Fruit fly (Drosophila melanogaster) whole organism, embryonic: ENCODE results near the gene Ero1L.

Experiments used
- Adf1 ChIP-seq: fragments of 200-800 bp; sonication (Bioruptor generic); IDR thresholded peaks from 2 replicates; pipeline ENCODE4 v1.3.6; 2022; ENCODE audit warnings: missing biosample characterization, missing genetic modification characterization
- BtbVII ChIP-seq: fragments of 200-800 bp; sonication (Bioruptor generic); optimal IDR thresholded peaks from 3 replicates; lab custom pipeline; 2017; ENCODE audit warnings: missing biosample characterization, mild to moderate bottlenecking, missing genetic modification characterization
- CG10267 ChIP-seq: fragments of 200-800 bp; sonication (Bioruptor generic); optimal IDR thresholded peaks from 2 replicates; lab custom pipeline; 2018; ENCODE audit warnings: missing biosample characterization, mild to moderate bottlenecking, missing genetic modification characterization, moderate library complexity
- CG10543 ChIP-seq: fragments of 200-800 bp; sonication (Bioruptor generic); optimal IDR thresholded peaks from 3 replicates; lab custom pipeline; 2017; ENCODE audit warnings: missing biosample characterization, mild to moderate bottlenecking, missing genetic modification characterization, moderate library complexity
- CG12219 ChIP-seq: fragments of 200-800 bp; sonication (Bioruptor generic); optimal IDR thresholded peaks from 3 replicates; lab custom pipeline; 2018; ENCODE audit warnings: missing biosample characterization, mild to moderate bottlenecking, missing genetic modification characterization
- CG14014 ChIP-seq: fragments of 200-800 bp; sonication (Bioruptor generic); IDR thresholded peaks from 2 replicates; pipeline ENCODE4 v1.3.6; 2022; ENCODE audit warnings: missing biosample characterization, missing genetic modification characterization
- CG1602 ChIP-seq: fragments of 200-800 bp; sonication (Bioruptor generic); optimal IDR thresholded peaks from 3 replicates; lab custom pipeline; 2016; ENCODE audit warnings: missing biosample characterization, missing genetic modification characterization
- CG17359 ChIP-seq: fragments of 200-800 bp; sonication (Bioruptor generic); optimal IDR thresholded peaks from 3 replicates; lab custom pipeline; 2018; ENCODE audit warnings: missing biosample characterization, mild to moderate bottlenecking, missing genetic modification characterization, moderate library complexity
- CG17802 ChIP-seq: fragments of 200-800 bp; sonication (Bioruptor generic); optimal IDR thresholded peaks from 2 replicates; lab custom pipeline; 2018; ENCODE audit warnings: missing biosample characterization, mild to moderate bottlenecking, missing genetic modification characterization, moderate library complexity
- CG17912 ChIP-seq: fragments of 200-800 bp; sonication (Bioruptor generic); optimal IDR thresholded peaks from 2 replicates; lab custom pipeline; 2018; ENCODE audit warnings: missing biosample characterization, mild to moderate bottlenecking, missing genetic modification characterization
- CG2202 ChIP-seq: fragments of 200-800 bp; sonication (Bioruptor generic); optimal IDR thresholded peaks from 2 replicates; lab custom pipeline; 2018; ENCODE audit warnings: missing biosample characterization, mild to moderate bottlenecking, missing genetic modification characterization
- CG2678 ChIP-seq: fragments of 200-800 bp; sonication (Bioruptor generic); optimal IDR thresholded peaks from 3 replicates; lab custom pipeline; 2019; ENCODE audit warnings: missing biosample characterization, mild to moderate bottlenecking, missing genetic modification characterization, moderate library complexity
- CG4424 ChIP-seq: fragments of 200-800 bp; sonication (Bioruptor generic); optimal IDR thresholded peaks from 3 replicates; lab custom pipeline; 2016; ENCODE audit warnings: missing biosample characterization, missing genetic modification characterization
- CG8388 ChIP-seq: fragments of 200-800 bp; sonication (Bioruptor generic); optimal IDR thresholded peaks from 2 replicates; lab custom pipeline; 2019; ENCODE audit warnings: missing biosample characterization, mild to moderate bottlenecking, missing genetic modification characterization, moderate library complexity
- CG9797 ChIP-seq: fragments of 200-800 bp; sonication (Bioruptor generic); optimal IDR thresholded peaks from 3 replicates; lab custom pipeline; 2018; ENCODE audit warnings: missing biosample characterization, mild to moderate bottlenecking, missing genetic modification characterization
- CG9817 ChIP-seq: fragments of 200-800 bp; sonication (Bioruptor generic); optimal IDR thresholded peaks from 2 replicates; lab custom pipeline; 2018; ENCODE audit warnings: missing biosample characterization, mild to moderate bottlenecking, missing genetic modification characterization, moderate library complexity
- CTCF ChIP-seq: fragments of 200-800 bp; sonication (Bioruptor generic); optimal IDR thresholded peaks from 2 replicates; lab custom pipeline; 2017; ENCODE audit warnings: missing biosample characterization, mild to moderate bottlenecking, missing genetic modification characterization, moderate library complexity
- Fer2 ChIP-seq: fragments of 200-800 bp; sonication (Bioruptor generic); optimal IDR thresholded peaks from 2 replicates; lab custom pipeline; 2018; ENCODE audit warnings: missing biosample characterization, mild to moderate bottlenecking, missing genetic modification characterization, moderate library complexity
- Gug ChIP-seq: fragments of 200-800 bp; sonication (Bioruptor generic); IDR thresholded peaks from 4 replicates; pipeline ENCODE4 v1.3.6; 2022; ENCODE audit warnings: missing biosample characterization, missing genetic modification characterization
- HLHmδ ChIP-seq: fragments of 200-800 bp; sonication (Bioruptor generic); optimal IDR thresholded peaks from 2 replicates; lab custom pipeline; 2018; ENCODE audit warnings: missing biosample characterization, mild to moderate bottlenecking, missing genetic modification characterization, moderate library complexity
- Hmr ChIP-seq: fragments of 200-800 bp; sonication (Bioruptor generic); optimal IDR thresholded peaks from 3 replicates; lab custom pipeline; 2017; ENCODE audit warnings: mild to moderate bottlenecking, missing biosample characterization, missing genetic modification reagents, missing genetic modification characterization
- Meics ChIP-seq: fragments of 200-800 bp; sonication (Bioruptor generic); optimal IDR thresholded peaks from 2 replicates; lab custom pipeline; 2017; ENCODE audit warnings: missing biosample characterization, mild to moderate bottlenecking, missing genetic modification characterization
- Mes4 ChIP-seq: fragments of 200-800 bp; sonication (Bioruptor generic); optimal IDR thresholded peaks from 2 replicates; lab custom pipeline; 2016; ENCODE audit warnings: missing biosample characterization, missing genetic modification characterization
- NK7.1 ChIP-seq: fragments of 200-800 bp; sonication (Bioruptor generic); optimal IDR thresholded peaks from 3 replicates; lab custom pipeline; 2016; ENCODE audit warnings: missing biosample characterization, missing genetic modification characterization
- Pdp1 ChIP-seq, 2 experiments: fragments of 200-800 bp; sonication (Bioruptor generic); optimal IDR thresholded peaks; 3 replicates each; lab custom pipeline; 2016; ENCODE audit warnings: missing biosample characterization in 2 of 2, missing genetic modification characterization in 2 of 2, mild to moderate bottlenecking in 1 of 2, moderate library complexity in 1 of 2
- Rfx ChIP-seq: fragments of 200-800 bp; sonication (Bioruptor generic); IDR thresholded peaks from 2 replicates; pipeline ENCODE4 v1.3.6; 2022; ENCODE audit warnings: missing biosample characterization, missing genetic modification characterization
- Rx ChIP-seq: fragments of 200-800 bp; sonication (Bioruptor generic); IDR thresholded peaks from 2 replicates; pipeline ENCODE4 v1.3.6; 2022; ENCODE audit warnings: missing biosample characterization, missing genetic modification characterization
- Six4 ChIP-seq: fragments of 200-800 bp; sonication (Bioruptor generic); optimal IDR thresholded peaks from 2 replicates; lab custom pipeline; 2016; ENCODE audit warnings: missing biosample characterization, missing genetic modification characterization
- Trl ChIP-seq, 3 experiments: fragments of >200 bp in 2 of 3; fragments of 200-800 bp in 1 of 3; sonication (Bioruptor generic) in 1 of 3; optimal IDR thresholded peaks; 2 replicates in 1 of 3; 3 replicates in 2 of 3; lab custom pipeline; 2016 to 2017; ENCODE audit warnings: missing biosample characterization in 1 of 3, missing genetic modification characterization in 1 of 3
- amos ChIP-seq: fragments of 200-800 bp; sonication (Bioruptor generic); IDR thresholded peaks from 2 replicates; pipeline ENCODE4 v1.3.6; 2022; ENCODE audit warnings: missing biosample characterization, missing genetic modification characterization; ENCODE audit not compliant: partially characterized antibody
- aop ChIP-seq: fragments of 200-800 bp; sonication (Bioruptor generic); IDR thresholded peaks from 2 replicates; pipeline ENCODE4 v1.3.6; 2022; ENCODE audit warnings: missing biosample characterization, missing genetic modification characterization
- crp ChIP-seq, 2 experiments: fragments of 200-800 bp; sonication (Bioruptor generic); optimal IDR thresholded peaks; 2 replicates in 1 of 2; 3 replicates in 1 of 2; lab custom pipeline; 2017; ENCODE audit warnings: missing biosample characterization in 2 of 2, missing genetic modification characterization in 2 of 2, mild to moderate bottlenecking in 1 of 2, moderate library complexity in 1 of 2
- cwo ChIP-seq: fragments of 200-800 bp; sonication (Bioruptor generic); optimal IDR thresholded peaks from 3 replicates; lab custom pipeline; 2017; ENCODE audit warnings: missing biosample characterization, missing genetic modification characterization, mild to moderate bottlenecking, moderate library complexity, missing genetic modification reagents
- dpn ChIP-seq, 2 experiments: fragments of 200-800 bp; sonication (Bioruptor generic); optimal IDR thresholded peaks; 3 replicates each; lab custom pipeline; 2016; ENCODE audit warnings: missing biosample characterization in 2 of 2, missing genetic modification characterization in 2 of 2
- gem ChIP-seq: fragments of 200-800 bp; sonication (Bioruptor generic); optimal IDR thresholded peaks from 2 replicates; lab custom pipeline; 2019; ENCODE audit warnings: missing biosample characterization, mild to moderate bottlenecking, missing genetic modification characterization, moderate library complexity
- gsb-n ChIP-seq: fragments of 200-800 bp; sonication (Bioruptor generic); optimal IDR thresholded peaks from 3 replicates; lab custom pipeline; 2018; ENCODE audit warnings: missing biosample characterization, mild to moderate bottlenecking, missing genetic modification characterization
- ham ChIP-seq: fragments of 200-800 bp; sonication (Bioruptor generic); IDR thresholded peaks from 2 replicates; pipeline ENCODE4 v1.3.6; 2022; ENCODE audit warnings: missing biosample characterization, missing genetic modification characterization
- ken ChIP-seq: fragments of 200-800 bp; sonication (Bioruptor generic); IDR thresholded peaks from 3 replicates; pipeline ENCODE4 v1.3.6; 2022; ENCODE audit warnings: missing biosample characterization, missing genetic modification characterization
- kni ChIP-seq: fragments of 200-800 bp; sonication (Bioruptor generic); optimal IDR thresholded peaks from 3 replicates; lab custom pipeline; 2017; ENCODE audit warnings: mild to moderate bottlenecking, missing biosample characterization, missing genetic modification reagents, missing genetic modification characterization
- nau ChIP-seq: fragments of 200-800 bp; sonication (Bioruptor generic); optimal IDR thresholded peaks from 3 replicates; lab custom pipeline; 2017; ENCODE audit warnings: missing biosample characterization, mild to moderate bottlenecking, missing genetic modification characterization, missing genetic modification reagents
- nom ChIP-seq: fragments of 200-800 bp; sonication (Bioruptor generic); optimal IDR thresholded peaks from 2 replicates; lab custom pipeline; 2017; ENCODE audit warnings: missing biosample characterization, missing genetic modification characterization, mild to moderate bottlenecking, moderate library complexity, missing genetic modification reagents
- otp ChIP-seq: fragments of 200-800 bp; sonication (Bioruptor generic); IDR thresholded peaks from 3 replicates; pipeline ENCODE4, ENCODE4 v1.3.6; 2022; ENCODE audit warnings: missing biosample characterization, missing genetic modification characterization
- ranshi ChIP-seq: fragments of 200-800 bp; sonication (Bioruptor generic); IDR thresholded peaks from 2 replicates; pipeline ENCODE4 v1.3.6; 2022; ENCODE audit warnings: missing biosample characterization, missing genetic modification characterization
- rib ChIP-seq: fragments of 200-800 bp; sonication (Bioruptor generic); IDR thresholded peaks from 2 replicates; pipeline ENCODE4 v1.3.6; 2022; ENCODE audit warnings: missing biosample characterization, missing genetic modification characterization
- sens-2 ChIP-seq: fragments of 200-800 bp; sonication (Bioruptor generic); IDR thresholded peaks from 2 replicates; pipeline ENCODE4 v1.3.6; 2022; ENCODE audit warnings: missing biosample characterization, missing genetic modification characterization
- slou ChIP-seq: fragments of 200-800 bp; sonication (Bioruptor generic); optimal IDR thresholded peaks from 3 replicates; lab custom pipeline; 2016; ENCODE audit warnings: missing biosample characterization, missing genetic modification characterization
- tna ChIP-seq: fragments of 200-800 bp; sonication (Bioruptor generic); IDR thresholded peaks from 2 replicates; pipeline ENCODE4 v1.3.6; 2022; ENCODE audit warnings: missing biosample characterization, missing genetic modification characterization; ENCODE audit not compliant: partially characterized antibody
- trem ChIP-seq: fragments of 200-800 bp; optimal IDR thresholded peaks from 3 replicates; lab custom pipeline; 2019; ENCODE audit warnings: missing biosample characterization, mild to moderate bottlenecking, missing genetic modification characterization, moderate library complexity
- zfh2 ChIP-seq: fragments of 200-800 bp; sonication (Bioruptor generic); optimal IDR thresholded peaks from 2 replicates; lab custom pipeline; 2016; ENCODE audit warnings: missing biosample characterization, missing genetic modification characterization

The Ero1L gene

DNA sequence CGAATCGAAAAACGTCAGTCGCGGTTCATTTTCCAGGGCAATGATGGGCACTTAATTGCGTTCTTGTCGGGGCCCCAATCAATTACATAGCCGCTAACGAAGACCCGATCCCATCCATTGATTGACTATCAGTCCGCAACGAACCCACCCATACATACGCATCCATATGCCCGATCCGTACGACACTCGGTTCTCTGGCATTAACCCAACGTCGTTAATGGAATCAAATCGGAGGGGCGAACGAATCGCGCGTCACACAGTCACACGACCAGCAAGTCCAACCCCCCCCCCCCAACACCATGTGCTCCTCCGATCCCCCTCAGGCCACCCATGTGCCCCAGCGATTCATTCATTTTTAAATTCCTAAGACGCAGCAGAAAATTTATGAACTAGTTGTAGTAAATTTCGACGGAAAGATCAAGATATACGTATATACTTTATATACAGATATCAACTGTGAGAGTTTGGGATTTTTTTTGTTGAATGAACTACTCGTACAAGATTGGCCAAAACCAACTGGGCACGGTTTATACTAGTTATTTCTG, 51.1 kb downstream of the Ero1L start (continued):
- TF ChIP-seq CG2678 (tag; lab: Kevin White, UChicago) (peak; percentile 31), NK7.1 (no peak), CG10267 (tag; lab: Kevin White, UChicago) (no peak), CG17912 (GFP tag; lab: Kevin White, UChicago) (no peak), HLHmδ (no peak), rib (GFP tag; lab: Robert Waterston, UW) (peak; percentile 49; the same call in 1 of the 2 replicates), tna (GFP tag; lab: Robert Waterston, UW) (0 out of 2 replicates have a peak, but pooled peaks have one; percentile 7), CG9797 (no peak), CG17359 (tag; lab: Kevin White, UChicago) (no peak), CTCF (no peak), gem (tag; lab: Kevin White, UChicago) (peak; percentile 18), dpn (GFP tag; optimal IDR thresholded peaks at IDR 0.05; lab: Kevin White, UChicago) (no peak), CG8388 (GFP tag; lab: Kevin White, UChicago) (no peak), Pdp1 (GFP tag; optimal IDR thresholded peaks at IDR 0.05; lab: Kevin White, UChicago) (peak in 1 of 2 experiments; percentile 44), Six4 (GFP tag; lab: Kevin White, UChicago) (no peak), CG2202 (tag; lab: Kevin White, UChicago) (no peak), CG4424 (GFP tag; lab: Kevin White, UChicago) (no peak), ranshi (GFP tag; lab: Robert Waterston, UW) (no peak), Adf1 (GFP tag; lab: Robert Waterston, UW) (peak; percentile 54), Rx (GFP tag; lab: Robert Waterston, UW) (no peak), CG12219 (peak; percentile 43), CG14014 (GFP tag; lab: Robert Waterston, UW) (no peak), nau (no peak), CG10543 (peak; percentile 97), cwo (GFP tag; lab: Kevin White, UChicago) (peak; percentile 99), CG1602 (GFP tag; lab: Kevin White, UChicago) (no peak), gsb-n (tag; lab: Kevin White, UChicago) (peak; percentile 52), crp (GFP tag; optimal IDR thresholded peaks at IDR 0.05; lab: Kevin White, UChicago) (no peak), Mes4 (GFP tag; lab: Kevin White, UChicago) (no peak), Meics (peak; percentile 22), Gug (GFP tag; lab: Robert Waterston, UW) (peak; percentile 4; the same call in 2 of the 4 replicates), Hmr (GFP tag; lab: Kevin White, UChicago) (peak; percentile 34), otp (GFP tag; lab: Robert Waterston, UW) (0 out of 3 replicates have a peak, but pooled peaks have one; percentile 50), slou (GFP tag; lab: Kevin White, UChicago) (no peak), nom (GFP tag; lab: Kevin White, UChicago) (peak; percentile 47), trem (no peak), sens-2 (GFP tag; lab: Robert Waterston, UW) (no peak), Fer2 (no peak), CG9817 (tag; lab: Kevin White, UChicago) (no peak), CG17802 (tag; lab: Kevin White, UChicago) (no peak), Rfx (GFP tag; lab: Robert Waterston, UW) (peak; percentile 42; the same call in 1 of the 2 replicates), zfh2 (no peak), ham (GFP tag; lab: Robert Waterston, UW) (no peak), aop (GFP tag; lab: Robert Waterston, UW) (no peak), kni (GFP tag; lab: Kevin White, UChicago) (peak; percentile 13), Trl (optimal IDR thresholded peaks at IDR 0.05; lab: Kevin White, UChicago) (no peak), Trl (GFP tag; optimal IDR thresholded peaks at IDR 0.05; lab: Kevin White, UChicago) (no peak), BtbVII (GFP tag; lab: Kevin White, UChicago) (peak; percentile 35), amos (GFP tag; lab: Robert Waterston, UW) (peak; percentile 34; the same call in 1 of the 2 replicates), ken (GFP tag; lab: Robert Waterston, UW) (no peak)
